Worm (Caenorhabditis elegans) whole organism, L4 larva: ENCODE results near the gene fbxc-45.

Source experiments
- F26F4.8 ChIP-seq: fragments of 200-800 bp; sonication (Bioruptor generic); conservative IDR thresholded peaks from 2 replicates; pipeline ENCODE4 v1.3.6; 2022; ENCODE audit warnings: missing genetic modification characterization, missing compliant biosample characterization
- F49E8.2 ChIP-seq: sonication (generic microtip); optimal IDR thresholded peaks from 2 replicates; lab custom pipeline; 2016; ENCODE audit warnings: missing compliant biosample characterization, mild to moderate bottlenecking, missing genetic modification characterization, borderline replicate concordance
- T20F7.1 ChIP-seq: fragments of 200-800 bp; sonication (Bioruptor generic); optimal IDR thresholded peaks from 2 replicates; lab custom pipeline; 2018; ENCODE audit warnings: mild to moderate bottlenecking, missing genetic modification characterization, missing compliant biosample characterization
- T26A8.4 ChIP-seq: fragments of 200-800 bp; sonication (Bioruptor generic); IDR thresholded peaks from 2 replicates; pipeline ENCODE4 v1.3.6; 2022; ENCODE audit warnings: missing genetic modification characterization, missing compliant biosample characterization
- Y105C5A.15 ChIP-seq: fragments of 200-800 bp; sonication (Bioruptor generic); IDR thresholded peaks from 2 replicates; pipeline ENCODE4 v1.3.6; 2022; ENCODE audit warnings: missing genetic modification characterization, missing compliant biosample characterization
- Y5F2A.4 ChIP-seq: fragments of 200-800 bp; sonication (Bioruptor generic); optimal IDR thresholded peaks from 2 replicates; lab custom pipeline; 2018; ENCODE audit warnings: mild to moderate bottlenecking, missing genetic modification characterization, missing compliant biosample characterization
- Y75B8A.6 ChIP-seq: fragments of 200-800 bp; sonication (Bioruptor generic); IDR thresholded peaks from 2 replicates; pipeline ENCODE4 v1.3.6; 2022; ENCODE audit warnings: missing genetic modification reagents, missing genetic modification characterization, missing compliant biosample characterization
- ZK337.2 ChIP-seq: fragments of 200-800 bp; sonication (Bioruptor generic); IDR thresholded peaks from 2 replicates; pipeline ENCODE4 v1.3.6; 2022; ENCODE audit warnings: missing genetic modification reagents, missing genetic modification characterization, missing compliant biosample characterization
- ZK546.5 ChIP-seq, 2 experiments: sonication (generic microtip); optimal IDR thresholded peaks; 2 replicates each; lab custom pipeline; 2017; ENCODE audit warnings: missing biosample characterization in 2 of 2, missing genetic modification characterization in 2 of 2
- aha-1 ChIP-seq: fragments of 150-350 bp; peaks from one replicate; lab custom pipeline; 2014; ENCODE audit warnings: missing biosample characterization, missing genetic modification characterization
- arid-1 ChIP-seq: fragments of 200-800 bp; sonication (Bioruptor generic); conservative IDR thresholded peaks from 2 replicates; pipeline ENCODE4 v1.3.6; 2022; ENCODE audit warnings: missing genetic modification reagents, missing genetic modification characterization, missing compliant biosample characterization
- attf-4 ChIP-seq: sonication (generic microtip); optimal IDR thresholded peaks from 3 replicates; lab custom pipeline; 2017; ENCODE audit warnings: missing biosample characterization, missing genetic modification characterization
- ceh-44 ChIP-seq: fragments of 200-800 bp; sonication (Bioruptor generic); IDR thresholded peaks from 2 replicates; pipeline ENCODE4 v1.3.6; 2022; ENCODE audit warnings: missing genetic modification reagents, missing genetic modification characterization, missing compliant biosample characterization
- ctbp-1 ChIP-seq: fragments of 200-800 bp; sonication (Bioruptor generic); IDR thresholded peaks from 2 replicates; pipeline ENCODE4 v1.3.6; 2022; ENCODE audit warnings: missing genetic modification reagents, missing genetic modification characterization, missing compliant biosample characterization
- daf-12 ChIP-seq: fragments of 150-350 bp; optimal IDR thresholded peaks from 2 replicates; lab custom pipeline; 2014; ENCODE audit warnings: missing biosample characterization, missing genetic modification reagents, missing genetic modification characterization
- daf-16 ChIP-seq, 3 experiments: sonication (generic microtip); optimal IDR thresholded peaks; 2 replicates each; lab custom pipeline; 2016 to 2017; ENCODE audit warnings: missing genetic modification characterization in 3 of 3, missing genetic modification reagents in 3 of 3, mild to moderate bottlenecking in 2 of 3, missing compliant biosample characterization in 2 of 3, missing biosample characterization in 1 of 3, moderate library complexity in 1 of 3
- dmd-6 ChIP-seq: fragments of 200-800 bp; sonication (Bioruptor generic); IDR thresholded peaks from 2 replicates; pipeline ENCODE4 v1.3.6; 2022; ENCODE audit warnings: missing genetic modification reagents, missing genetic modification characterization, missing compliant biosample characterization
- dmd-8 ChIP-seq: fragments of 200-800 bp; sonication (Bioruptor generic); IDR thresholded peaks from 2 replicates; pipeline ENCODE4 v1.3.6; 2022; ENCODE audit warnings: missing genetic modification characterization, missing compliant biosample characterization
- dve-1 ChIP-seq: sonication (generic microtip); optimal IDR thresholded peaks from 2 replicates; lab custom pipeline; 2017; ENCODE audit warnings: antibody characterized with exemption, mild to moderate bottlenecking, missing genetic modification characterization, missing compliant biosample characterization; ENCODE audit not compliant: insufficient read depth
- egl-27 ChIP-seq: sonication (generic microtip); optimal IDR thresholded peaks from 3 replicates; lab custom pipeline; 2017; ENCODE audit warnings: missing biosample characterization, missing genetic modification reagents, missing genetic modification characterization
- fos-1 ChIP-seq: fragments of 150-350 bp; optimal IDR thresholded peaks from 2 replicates; lab custom pipeline; 2014; ENCODE audit warnings: missing biosample characterization, missing genetic modification characterization
- gei-8 ChIP-seq: fragments of 200-800 bp; sonication (Bioruptor generic); optimal IDR thresholded peaks from 2 replicates; lab custom pipeline; 2018; ENCODE audit warnings: mild to moderate bottlenecking, missing genetic modification characterization, missing compliant biosample characterization
- hif-1 ChIP-seq, 2 experiments: sonication (generic microtip); optimal IDR thresholded peaks; 2 replicates each; lab custom pipeline; 2016 to 2017; ENCODE audit warnings: missing compliant biosample characterization in 2 of 2, missing genetic modification characterization in 2 of 2, missing genetic modification reagents in 2 of 2, missing genotype in 2 of 2, mild to moderate bottlenecking in 1 of 2
- hlh-11 ChIP-seq: fragments of 200-800 bp; sonication (Bioruptor generic); optimal IDR thresholded peaks from 2 replicates; lab custom pipeline; 2018; ENCODE audit warnings: mild to moderate bottlenecking, missing genetic modification characterization, missing compliant biosample characterization
- jun-1 ChIP-seq: fragments of 150-350 bp; optimal IDR thresholded peaks from 2 replicates; lab custom pipeline; 2014; ENCODE audit warnings: missing biosample characterization, missing genetic modification reagents, missing genetic modification characterization
- lim-7 ChIP-seq: fragments of 200-800 bp; sonication (Bioruptor generic); IDR thresholded peaks from 2 replicates; pipeline ENCODE4 v1.3.6; 2022; ENCODE audit warnings: missing genetic modification characterization, missing compliant biosample characterization
- lin-13 ChIP-seq: fragments of 150-350 bp; optimal IDR thresholded peaks from 2 replicates; lab custom pipeline; 2014; ENCODE audit warnings: missing biosample characterization, missing genetic modification reagents, missing genetic modification characterization
- lin-39 ChIP-seq: fragments of 150-350 bp; optimal IDR thresholded peaks from 2 replicates; lab custom pipeline; 2014; ENCODE audit warnings: missing biosample characterization, missing genetic modification reagents, missing genetic modification characterization
- mdl-1 ChIP-seq, 2 experiments: fragments of 150-350 bp in 1 of 2; sonication (generic microtip) in 1 of 2; optimal IDR thresholded peaks; 2 replicates each; lab custom pipeline; 2014 to 2017; ENCODE audit warnings: missing biosample characterization in 2 of 2, missing genetic modification characterization in 2 of 2
- mes-2 ChIP-seq: sonication (generic microtip); optimal IDR thresholded peaks from 2 replicates; lab custom pipeline; 2016; ENCODE audit warnings: missing genotype, mild to moderate bottlenecking, missing genetic modification characterization, missing compliant biosample characterization; ENCODE audit not compliant: poor library complexity, severe bottlenecking
- nhr-10 ChIP-seq: fragments of 150-350 bp; optimal IDR thresholded peaks from 2 replicates; lab custom pipeline; 2014; ENCODE audit warnings: missing biosample characterization, missing genetic modification characterization
- nhr-25 ChIP-seq: sonication (generic microtip); optimal IDR thresholded peaks from 2 replicates; lab custom pipeline; 2017; ENCODE audit warnings: missing genetic modification characterization, mild to moderate bottlenecking, missing compliant biosample characterization, antibody characterized with exemption, moderate library complexity, borderline replicate concordance; ENCODE audit not compliant: insufficient read depth
- nhr-28 ChIP-seq: fragments of 150-350 bp; optimal IDR thresholded peaks from 2 replicates; lab custom pipeline; 2014; ENCODE audit warnings: missing biosample characterization, missing genetic modification characterization
- pqm-1 ChIP-seq: sonication (generic microtip); optimal IDR thresholded peaks from 2 replicates; lab custom pipeline; 2017; ENCODE audit warnings: missing biosample characterization, missing genetic modification characterization
- sdz-12 ChIP-seq: fragments of 200-800 bp; sonication (Bioruptor generic); optimal IDR thresholded peaks from 2 replicates; lab custom pipeline; 2018; ENCODE audit warnings: mild to moderate bottlenecking, missing genetic modification characterization, missing compliant biosample characterization
- snpc-4 ChIP-seq: fragments of 150-350 bp; optimal IDR thresholded peaks from 2 replicates; lab custom pipeline; 2014; ENCODE audit warnings: missing biosample characterization, missing genetic modification characterization
- tag-97 ChIP-seq: fragments of 200-800 bp; sonication (Bioruptor generic); IDR thresholded peaks from 2 replicates; pipeline ENCODE4 v1.3.6; 2022; ENCODE audit warnings: missing genetic modification characterization, missing compliant biosample characterization
- tra-1 ChIP-seq: fragments of 200-800 bp; sonication (Bioruptor generic); IDR thresholded peaks from 2 replicates; pipeline ENCODE4 v1.3.6; 2022; ENCODE audit warnings: missing genetic modification reagents, missing genetic modification characterization, missing compliant biosample characterization
- unc-62 ChIP-seq, 3 experiments: fragments of 150-350 bp in 1 of 3; sonication (generic microtip); optimal IDR thresholded peaks in 2 of 3; peaks in 1 of 3; 1 replicate in 1 of 3; 2 replicates in 2 of 3; lab custom pipeline; 2014 to 2017; ENCODE audit warnings: missing biosample characterization in 3 of 3, missing genetic modification characterization in 3 of 3, missing genetic modification reagents in 3 of 3, missing genotype in 1 of 3
- vab-7 ChIP-seq: fragments of 200-800 bp; sonication (Bioruptor generic); IDR thresholded peaks from 2 replicates; pipeline ENCODE4 v1.3.6; 2022; ENCODE audit warnings: missing genetic modification reagents, missing genetic modification characterization, missing compliant biosample characterization
- zfp-3 ChIP-seq: fragments of 200-800 bp; sonication (Bioruptor generic); conservative IDR thresholded peaks from 2 replicates; pipeline ENCODE4 v1.3.6; 2022; ENCODE audit warnings: missing genetic modification reagents, missing genetic modification characterization, missing compliant biosample characterization
- zip-2 ChIP-seq: fragments of 150-350 bp; optimal IDR thresholded peaks from 2 replicates; lab custom pipeline; 2014; ENCODE audit warnings: missing biosample characterization, missing genetic modification characterization
- ztf-11 ChIP-seq: fragments of 150-350 bp; optimal IDR thresholded peaks from 2 replicates; lab custom pipeline; 2014; ENCODE audit warnings: missing biosample characterization, missing genetic modification characterization

Gene fbxc-45

ce11 chrIV:2959798-2960197, 37.8 kb upstream of the fbxc-45 start, which contains the start of gene ser-6:
TSS of gene ser-6 (plus strand) at chrIV:2960098.
- TF ChIP-seq gei-8 (GFP tag; lab: Kevin White, UChicago) (no peak), lin-13 (GFP tag; lab: Kevin White, UChicago) (no peak), arid-1 (GFP tag; lab: Robert Waterston, UW) (no peak), snpc-4 (tag; lab: Kevin White, UChicago) (no peak), dmd-8 (GFP tag; lab: Robert Waterston, UW) (no peak), egl-27 (tag; lab: Kevin White, UChicago) (no peak), aha-1 (tag; lab: Kevin White, UChicago) (peak; percentile 63), pqm-1 (tag; lab: Kevin White, UChicago) (no peak)

DNA sequence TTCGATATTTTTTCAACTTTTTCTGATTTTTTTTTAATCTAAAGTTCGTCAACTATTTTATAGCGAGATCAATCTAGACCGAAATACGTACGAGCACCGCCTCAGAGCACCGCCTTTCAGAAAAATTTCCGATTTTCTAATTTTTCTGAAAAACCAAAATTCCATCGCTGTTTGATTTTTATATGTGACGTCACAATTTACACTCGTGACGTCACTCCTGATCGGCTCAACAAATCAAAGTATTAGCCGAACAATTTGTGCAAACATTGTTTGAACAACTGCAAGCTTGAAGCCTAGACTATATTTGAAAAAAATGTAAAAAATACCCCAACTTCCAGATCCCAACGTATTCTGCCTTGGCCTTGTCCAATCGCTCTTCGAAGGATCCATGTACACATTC, 13.2 kb upstream of the fbxc-45 start:
- TF ChIP-seq nhr-25, result no peak
- no peak for TF ChIP-seq Y105C5A.15
- no peak for TF ChIP-seq tra-1 (GFP tag; lab: Robert Waterston, UW)
- TF ChIP-seq hif-1 (tag; optimal IDR thresholded peaks at IDR 0.05; lab: Kevin White, UChicago), result no peak
- no peak for TF ChIP-seq lin-39 (tag; lab: Kevin White, UChicago)
- TF ChIP-seq Y5F2A.4 (GFP tag; lab: Kevin White, UChicago), result no peak
- TF ChIP-seq jun-1 (tag; lab: Kevin White, UChicago), result no peak
- TF ChIP-seq ZK546.5 (tag; optimal IDR thresholded peaks at IDR 0.05; lab: Kevin White, UChicago), result no peak
- TF ChIP-seq T20F7.1 (GFP tag; lab: Kevin White, UChicago), result no peak
- no peak for TF ChIP-seq dve-1 (tag; lab: Kevin White, UChicago)
- no peak for TF ChIP-seq attf-4
- TF ChIP-seq T26A8.4 (GFP tag; lab: Robert Waterston, UW), result no peak
- TF ChIP-seq nhr-10 (tag; lab: Kevin White, UChicago), result no peak

DNA sequence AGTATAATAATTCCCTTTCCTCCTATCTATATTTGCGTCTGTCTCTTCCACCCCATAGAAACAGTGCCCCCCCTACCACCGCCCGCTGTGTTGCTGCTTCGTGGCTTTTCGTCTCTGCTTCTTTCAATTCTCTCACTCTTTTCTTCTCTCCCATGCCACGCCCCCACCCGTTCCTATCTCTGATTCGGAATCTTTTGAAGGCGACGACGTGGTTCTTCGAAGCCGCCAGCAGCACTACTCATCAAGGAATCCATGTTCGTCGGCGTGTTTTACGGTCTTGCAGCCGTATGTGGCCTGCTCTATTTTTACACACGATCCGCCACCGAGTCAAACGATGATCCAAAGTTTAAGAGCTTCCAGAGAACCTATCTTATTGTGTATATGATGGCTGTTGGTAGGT, 9.2 kb upstream of the fbxc-45 start, which contains the start of gene samt-1:
Gene samt-1 (plus strand): TSS at position 176 of the 400 bp plus-strand sequence.
- TF ChIP-seq sdz-12 (GFP tag; lab: Kevin White, UChicago) (no peak), daf-12 (no peak), F26F4.8 (no peak), lin-13 (GFP tag; lab: Kevin White, UChicago) (no peak), dve-1 (tag; lab: Kevin White, UChicago) (peak; percentile 11), zip-2 (tag; lab: Kevin White, UChicago) (no peak), mes-2 (tag; lab: Kevin White, UChicago) (no peak), Y75B8A.6 (no peak), ceh-44 (GFP tag; lab: Robert Waterston, UW) (no peak), lim-7 (GFP tag; lab: Robert Waterston, UW) (no peak), pqm-1 (tag; lab: Kevin White, UChicago) (peak; percentile 1), fos-1 (tag; lab: Kevin White, UChicago) (no peak), mdl-1 (tag; optimal IDR thresholded peaks at IDR 0.05; lab: Kevin White, UChicago) (no peak), nhr-25 (no peak), ctbp-1 (no peak), daf-16 (GFP tag; optimal IDR thresholded peaks at IDR 0.05; lab: Kevin White, UChicago) (no peak), daf-16 (tag; optimal IDR thresholded peaks at IDR 0.05; lab: Kevin White, UChicago) (peak; percentile 50), vab-7 (no peak), aha-1 (tag; lab: Kevin White, UChicago) (peak; percentile 74), ZK337.2 (no peak), ztf-11 (tag; lab: Kevin White, UChicago) (no peak), F49E8.2 (no peak), zfp-3 (GFP tag; lab: Robert Waterston, UW) (no peak), hlh-11 (tag; lab: Kevin White, UChicago) (peak; percentile 7), nhr-28 (tag; lab: Kevin White, UChicago) (peak; percentile 28), tag-97 (GFP tag; lab: Robert Waterston, UW) (no peak), unc-62 (GFP tag; optimal IDR thresholded peaks at IDR 0.05 in 1 of 2; lab: Kevin White, UChicago) (no peak), unc-62 (tag; optimal IDR thresholded peaks at IDR 0.05; lab: Kevin White, UChicago) (no peak), dmd-6 (GFP tag; lab: Robert Waterston, UW) (peak; percentile 20; the same call in 1 of the 2 replicates)
